Fruit fly (Drosophila melanogaster): Measurements from ENCODE around the gene Atg16.

Gene Atg16

DNA sequence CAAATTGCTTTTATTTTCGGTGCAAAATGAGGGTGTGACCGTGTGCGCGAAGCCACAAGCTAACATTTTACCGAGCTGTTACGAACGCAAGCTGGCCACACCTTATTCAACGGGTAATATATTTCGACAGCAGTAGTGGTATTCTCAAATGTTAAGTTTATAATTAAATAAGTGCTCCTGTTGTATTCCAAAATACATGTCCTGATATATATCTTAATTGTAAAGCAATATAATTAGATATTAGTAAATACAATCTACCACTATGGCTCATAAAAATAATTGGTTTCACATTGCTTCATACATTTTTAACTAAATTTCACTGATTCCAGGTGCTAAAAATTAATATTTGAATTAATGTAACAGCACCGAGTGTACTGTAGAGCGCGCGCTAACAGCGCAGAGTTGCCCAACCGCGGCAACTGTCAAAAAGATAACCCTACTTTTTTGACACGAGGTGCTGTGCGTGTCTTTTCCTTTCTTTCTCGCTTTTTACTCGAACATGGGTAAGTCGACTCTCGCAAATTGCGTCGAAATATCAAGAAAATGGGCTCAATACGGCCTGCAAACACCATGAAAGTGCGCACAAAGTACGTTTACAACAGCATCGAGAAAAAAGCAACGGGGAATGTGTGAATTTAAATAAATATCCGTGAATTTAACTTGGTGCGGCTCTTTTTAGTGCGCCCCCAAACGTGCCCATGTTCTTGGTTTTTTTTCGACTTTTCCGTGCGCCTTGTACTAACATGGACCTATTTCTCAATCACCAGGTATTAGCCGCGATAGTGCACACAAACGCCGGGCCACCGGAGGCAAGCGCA is 26.7 kb upstream of the Atg16 start, which contains the start of the genes CG15514 and RpS8 (continued):
- no peak; the same call in 2 of the 3 replicates for TF ChIP-seq gce (GFP tag; IDR thresholded peaks at IDR 0.05)
- no peak for TF ChIP-seq Bdp1 (GFP tag; optimal IDR thresholded peaks at IDR 0.05)
- peak; percentile 34 for TF ChIP-seq CG31365 (tag; optimal IDR thresholded peaks at IDR 0.05)
- TF ChIP-seq D19A (tag; optimal IDR thresholded peaks at IDR 0.05) = peak; percentile 66
- no peak for TF ChIP-seq luna (GFP tag; optimal IDR thresholded peaks at IDR 0.05)
- peak; percentile 60 for TF ChIP-seq CG7556 (GFP tag; optimal IDR thresholded peaks at IDR 0.05)
- no peak for TF ChIP-seq knrl (GFP tag; IDR thresholded peaks at IDR 0.05; ENCODE audit: partially characterized antibody)
- TF ChIP-seq CG17328 (GFP tag; IDR thresholded peaks at IDR 0.05) = 0 out of 2 replicates have a peak, but pooled peaks have one; percentile 30
- TF ChIP-seq NC2β (GFP tag; optimal IDR thresholded peaks at IDR 0.05) = peak; percentile 93
- no peak for TF ChIP-seq cad (GFP tag; optimal IDR thresholded peaks at IDR 0.05)
- TF ChIP-seq az2 (GFP tag; optimal IDR thresholded peaks at IDR 0.05) = peak; percentile 29
- peak; percentile 59 for TF ChIP-seq zen (tag; optimal IDR thresholded peaks at IDR 0.05)
- TF ChIP-seq ewg (GFP tag; optimal IDR thresholded peaks at IDR 0.05) = peak; percentile 44
- TF ChIP-seq NFAT (GFP tag; IDR thresholded peaks at IDR 0.05) = 0 out of 2 replicates have a peak, but pooled peaks have one; percentile 27
- TF ChIP-seq CG11398 (GFP tag; optimal IDR thresholded peaks at IDR 0.05) = no peak
- TF ChIP-seq Camta (GFP tag; optimal IDR thresholded peaks at IDR 0.05) = peak; percentile 24
- no peak for TF ChIP-seq Taf1 (GFP tag; IDR thresholded peaks at IDR 0.05)
- peak; percentile 68 for TF ChIP-seq CG32532 (GFP tag; IDR thresholded peaks at IDR 0.05)
- no peak for TF ChIP-seq vnd (GFP tag; IDR thresholded peaks at IDR 0.05; ENCODE audit: partially characterized antibody)
- peak; percentile 84 for TF ChIP-seq lab (GFP tag; optimal IDR thresholded peaks at IDR 0.05)
- peak; percentile 66 for TF ChIP-seq CG1603 (tag; optimal IDR thresholded peaks at IDR 0.05)
- TF ChIP-seq her (GFP tag; optimal IDR thresholded peaks at IDR 0.05) = no peak
- TF ChIP-seq Oaz (GFP tag; IDR thresholded peaks at IDR 0.05) = 0 out of 2 replicates have a peak, but pooled peaks have one; percentile 47
- TF ChIP-seq Doc2 (GFP tag; IDR thresholded peaks at IDR 0.05) = no peak
- TF ChIP-seq Mrtf (GFP tag; IDR thresholded peaks at IDR 0.05) = no peak
- 0 out of 3 replicates have a peak, but pooled peaks have one; percentile 30 for TF ChIP-seq otp (GFP tag; IDR thresholded peaks at IDR 0.05)
- 0 out of 2 replicates have a peak, but pooled peaks have one; percentile 26 for TF ChIP-seq ranshi (GFP tag; IDR thresholded peaks at IDR 0.05)
- TF ChIP-seq CG9727 (GFP tag; optimal IDR thresholded peaks at IDR 0.05) = peak; percentile 55
- TF ChIP-seq Drgx (GFP tag; IDR thresholded peaks at IDR 0.05) = no peak
- TF ChIP-seq yki (optimal IDR thresholded peaks at IDR 0.05) = no peak
- peak; percentile 82 for TF ChIP-seq Meics (GFP tag; optimal IDR thresholded peaks at IDR 0.05)
- TF ChIP-seq Hsf (GFP tag; optimal IDR thresholded peaks at IDR 0.05) = peak; percentile 3
- peak; percentile 19 for TF ChIP-seq CG6654 (GFP tag; optimal IDR thresholded peaks at IDR 0.05)
- TF ChIP-seq sens (GFP tag) = peak; percentile 35
- TF ChIP-seq ttk (GFP tag; IDR thresholded peaks at IDR 0.05) = no peak
- no peak for TF ChIP-seq CG1647 (GFP tag; optimal IDR thresholded peaks at IDR 0.05)
- TF ChIP-seq pho (GFP tag; optimal IDR thresholded peaks at IDR 0.05) = peak; percentile 6
- TF ChIP-seq vfl (GFP tag; optimal IDR thresholded peaks at IDR 0.05) = no peak
- no peak for TF ChIP-seq br (optimal IDR thresholded peaks at IDR 0.05)
- TF ChIP-seq cwo (GFP tag; optimal IDR thresholded peaks at IDR 0.05) = peak; percentile 33
- TF ChIP-seq Xbp1 (GFP tag; optimal IDR thresholded peaks at IDR 0.05) = peak; percentile 64
- peak; percentile 64 for TF ChIP-seq grau (tag; optimal IDR thresholded peaks at IDR 0.05)
- no peak for TF ChIP-seq NC2α (GFP tag; optimal IDR thresholded peaks at IDR 0.05)
- TF ChIP-seq CG13624 (GFP tag; optimal IDR thresholded peaks at IDR 0.05) = peak; percentile 28
- TF ChIP-seq slp2 (GFP tag; optimal IDR thresholded peaks at IDR 0.05) = peak; percentile 19
- TF ChIP-seq HmgD (GFP tag; optimal IDR thresholded peaks at IDR 0.05) = no peak
- peak; percentile 36 for TF ChIP-seq Hr3 (GFP tag; optimal IDR thresholded peaks at IDR 0.05)
- no peak for TF ChIP-seq Neu2 (GFP tag; optimal IDR thresholded peaks at IDR 0.05; ENCODE audit: borderline replicate concordance)
- TF ChIP-seq CTCF (GFP tag; optimal IDR thresholded peaks at IDR 0.05) = peak; percentile 3
- TF ChIP-seq CG10147 (GFP tag; optimal IDR thresholded peaks at IDR 0.05) = peak; percentile 50
- no peak for TF ChIP-seq Ravus (GFP tag; IDR thresholded peaks at IDR 0.05)
- no peak for TF ChIP-seq crol (GFP tag; IDR thresholded peaks at IDR 0.05)

All from whole organism, embryonic.